Worm (Caenorhabditis elegans) whole organism, mixed stage, embryonic: ENCODE measurements around the gene pitr-3.

Experiments used
- ceh-83 ChIP-seq: fragments of 200-800 bp; sonication (Bioruptor generic); optimal IDR thresholded peaks from 2 replicates; lab custom pipeline; 2018; ENCODE audit warnings: mild to moderate bottlenecking, missing genetic modification characterization, missing compliant biosample characterization
- pha-4 ChIP-seq: fragments of 150-350 bp; optimal IDR thresholded peaks from 2 replicates; lab custom pipeline; 2018; ENCODE audit warnings: missing biosample characterization, missing genetic modification reagents, missing genetic modification characterization
- unc-39 ChIP-seq: fragments of 150-350 bp; optimal IDR thresholded peaks from 2 replicates; lab custom pipeline; 2014; ENCODE audit warnings: missing biosample characterization, missing genetic modification characterization

- TF ChIP-seq unc-39 (tag; lab: Kevin White, UChicago) (no peak), ceh-83 (GFP tag; lab: Kevin White, UChicago) (no peak), pha-4 (tag; lab: Kevin White, UChicago) (no peak)
Measured at ce11 chrV:9094060-9094628, 47.1 kb downstream of the pitr-3 start.
